Worm (Caenorhabditis elegans): ENCODE data around the gene F56C3.1.
"Not testable (repeated sequence)": the region's sequence is repeated elsewhere in the genome, so short reads cannot be mapped to it uniquely, and the experiment has no call there.

The F56C3.1 gene

DNA sequence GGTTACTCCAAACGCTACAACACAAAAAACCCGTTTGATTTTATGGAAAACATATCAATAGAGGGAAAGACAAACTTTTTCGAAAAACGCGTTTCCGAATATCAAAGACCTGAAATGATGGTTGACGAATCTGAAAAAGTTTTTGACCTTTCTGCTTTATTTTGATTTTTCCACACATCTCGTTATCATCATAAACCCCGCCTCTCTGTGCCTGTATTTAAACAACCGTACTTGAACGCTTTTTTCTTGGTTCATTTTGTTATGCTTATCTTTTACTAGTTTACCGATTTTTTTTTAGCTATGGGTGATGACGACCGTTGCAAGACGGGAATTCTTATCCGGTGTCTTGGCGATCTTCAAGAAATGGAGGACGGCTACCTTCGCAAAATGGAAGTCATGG, 43.6 kb downstream of the F56C3.1 start, which contains the start of gene F19G12.1:
Gene F19G12.1 (plus strand): TSS at position 301 of the 400 bp plus-strand sequence.
- TF ChIP-seq unc-62 (GFP tag; optimal IDR thresholded peaks at IDR 0.05); ceh-43 (GFP tag; optimal IDR thresholded peaks at IDR 0.05); mls-2 (tag; optimal IDR thresholded peaks at IDR 0.05): not testable (repeated sequence)

DNA sequence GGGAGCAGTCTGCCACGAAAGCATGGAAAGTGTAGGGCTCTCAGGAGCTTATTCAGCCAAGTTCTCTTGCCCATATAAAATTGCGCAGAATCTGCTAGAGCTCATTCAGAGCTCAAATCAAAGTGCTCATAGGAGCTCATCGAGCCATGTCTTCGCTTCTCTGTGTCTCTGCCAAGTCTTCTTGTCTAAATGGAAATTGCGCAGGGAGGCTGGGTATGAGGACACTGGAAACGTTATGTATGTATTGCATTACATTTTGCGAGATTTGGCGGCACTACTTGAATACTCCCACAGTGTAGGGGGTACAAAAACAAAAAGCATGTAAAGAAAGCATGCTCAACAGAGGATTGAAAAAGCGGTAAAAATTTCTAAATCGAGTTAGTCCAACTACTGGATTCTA, 50.0 kb downstream of the F56C3.1 start:
- TF ChIP-seq elt-3 (tag; optimal IDR thresholded peaks at IDR 0.05) = no peak
- no peak for TF ChIP-seq ceh-43 (GFP tag; optimal IDR thresholded peaks at IDR 0.05)
- no peak for TF ChIP-seq ceh-39 (tag; optimal IDR thresholded peaks at IDR 0.05)
- TF ChIP-seq elt-1 (tag; optimal IDR thresholded peaks at IDR 0.05; ENCODE audit: borderline replicate concordance, insufficient read depth) = no peak
- TF ChIP-seq zip-8 (tag; optimal IDR thresholded peaks at IDR 0.05) = no peak
- no peak for TF ChIP-seq hlh-1 (tag; optimal IDR thresholded peaks at IDR 0.05)
- no peak for TF ChIP-seq nhr-28 (tag; optimal IDR thresholded peaks at IDR 0.05)
- no peak for TF ChIP-seq lin-32 (GFP tag; optimal IDR thresholded peaks at IDR 0.05)
- TF ChIP-seq nhr-76 (tag; optimal IDR thresholded peaks at IDR 0.05) = no peak
- no peak for TF ChIP-seq nhr-12 (tag; optimal IDR thresholded peaks at IDR 0.05)
- TF ChIP-seq flh-1 (GFP tag; optimal IDR thresholded peaks at IDR 0.05) = no peak

All from whole organism, mixed stage, embryonic.